Fruit fly (Drosophila melanogaster) whole organism, prepupa: ENCODE data around the gene trol.

ENCODE experiments used
- Blimp-1 ChIP-seq: fragments of 200-800 bp; sonication (Bioruptor generic); optimal IDR thresholded peaks from 3 replicates; lab custom pipeline; 2017; ENCODE audit warnings: missing biosample characterization, missing genetic modification characterization, mild to moderate bottlenecking, moderate library complexity, missing genetic modification reagents
- CG10631 ChIP-seq: fragments of 200-800 bp; sonication (Bioruptor generic); optimal IDR thresholded peaks from 2 replicates; lab custom pipeline; 2016; ENCODE audit warnings: missing biosample characterization, missing genetic modification characterization
- CG16779 ChIP-seq: fragments of 200-800 bp; sonication (Bioruptor generic); optimal IDR thresholded peaks from 3 replicates; lab custom pipeline; 2017; ENCODE audit warnings: missing biosample characterization, mild to moderate bottlenecking, missing genetic modification characterization
- CG3032 ChIP-seq: fragments of 200-800 bp; optimal IDR thresholded peaks from 2 replicates; lab custom pipeline; 2019; ENCODE audit warnings: missing biosample characterization, mild to moderate bottlenecking, missing genetic modification characterization, moderate library complexity
- CG32006 ChIP-seq: fragments of 200-800 bp; sonication (Bioruptor generic); optimal IDR thresholded peaks from 3 replicates; lab custom pipeline; 2017; ENCODE audit warnings: missing biosample characterization, mild to moderate bottlenecking, missing genetic modification characterization
- CG34406 ChIP-seq: fragments of 200-800 bp; sonication (Bioruptor generic); optimal IDR thresholded peaks from 3 replicates; lab custom pipeline; 2016; ENCODE audit warnings: missing biosample characterization, missing genetic modification characterization
- CG3919 ChIP-seq: fragments of 200-800 bp; sonication (Bioruptor generic); optimal IDR thresholded peaks from 3 replicates; lab custom pipeline; 2016; ENCODE audit warnings: missing biosample characterization, missing genetic modification characterization
- CG4318 ChIP-seq: fragments of 200-800 bp; sonication (Bioruptor generic); optimal IDR thresholded peaks from 3 replicates; lab custom pipeline; 2017; ENCODE audit warnings: missing biosample characterization, mild to moderate bottlenecking, missing genetic modification characterization
- CG6163 ChIP-seq: fragments of 200-800 bp; sonication (Bioruptor generic); IDR thresholded peaks from 3 replicates; pipeline ENCODE4 v1.3.6; 2022; ENCODE audit warnings: missing biosample characterization, missing genetic modification characterization
- CG6276 ChIP-seq: fragments of 200-800 bp; sonication (Bioruptor generic); optimal IDR thresholded peaks from 2 replicates; lab custom pipeline; 2017; ENCODE audit warnings: missing biosample characterization, mild to moderate bottlenecking, missing genetic modification characterization
- CG6792 ChIP-seq: fragments of 200-800 bp; sonication (Bioruptor generic); optimal IDR thresholded peaks from 3 replicates; lab custom pipeline; 2016; ENCODE audit warnings: missing biosample characterization, missing genetic modification characterization
- CG6808 ChIP-seq: fragments of 200-800 bp; sonication (Bioruptor generic); optimal IDR thresholded peaks from 3 replicates; lab custom pipeline; 2017; ENCODE audit warnings: missing biosample characterization, missing genetic modification characterization, mild to moderate bottlenecking, moderate library complexity, missing genetic modification reagents
- CG6854 ChIP-seq: fragments of 200-800 bp; sonication (Bioruptor generic); optimal IDR thresholded peaks from 2 replicates; lab custom pipeline; 2017; ENCODE audit warnings: missing biosample characterization, mild to moderate bottlenecking, missing genetic modification characterization
- CG7368 ChIP-seq: fragments of 200-800 bp; sonication (Bioruptor generic); optimal IDR thresholded peaks from 3 replicates; lab custom pipeline; 2016; ENCODE audit warnings: missing biosample characterization, missing genetic modification characterization
- CG8319 ChIP-seq: fragments of 200-800 bp; sonication (Bioruptor generic); optimal IDR thresholded peaks from 3 replicates; lab custom pipeline; 2016; ENCODE audit warnings: missing biosample characterization, missing genetic modification characterization
- CG9139 ChIP-seq: fragments of 200-800 bp; sonication (Bioruptor generic); optimal IDR thresholded peaks from 3 replicates; lab custom pipeline; 2017; ENCODE audit warnings: missing biosample characterization, mild to moderate bottlenecking, missing genetic modification characterization
- Eip75B ChIP-seq: fragments of 200-800 bp; sonication (Bioruptor generic); optimal IDR thresholded peaks from 3 replicates; lab custom pipeline; 2016; ENCODE audit warnings: missing biosample characterization, missing genetic modification characterization
- Eip78C ChIP-seq: fragments of 200-800 bp; sonication (Bioruptor generic); peaks from one replicate; lab custom pipeline; 2016; ENCODE audit warnings: missing biosample characterization, missing genetic modification characterization
- Eip93F ChIP-seq: fragments of 200-800 bp; sonication (Bioruptor generic); optimal IDR thresholded peaks from 2 replicates; lab custom pipeline; 2016; ENCODE audit warnings: missing biosample characterization, mild to moderate bottlenecking, missing genetic modification characterization
- Ets21C ChIP-seq: fragments of 200-800 bp; sonication (Bioruptor generic); optimal IDR thresholded peaks from 3 replicates; lab custom pipeline; 2016; ENCODE audit warnings: missing biosample characterization, missing genetic modification characterization
- Gug ChIP-seq: fragments of 200-800 bp; sonication (Bioruptor generic); IDR thresholded peaks from 2 replicates; pipeline ENCODE4 v1.3.6; 2022; ENCODE audit warnings: missing biosample characterization, missing genetic modification characterization
- Hr38 ChIP-seq: sonication (Bioruptor generic); optimal IDR thresholded peaks from 2 replicates; lab custom pipeline; 2016; ENCODE audit warnings: missing biosample characterization, missing genetic modification characterization
- Lpt ChIP-seq: fragments of 200-800 bp; sonication (Bioruptor generic); optimal IDR thresholded peaks from 3 replicates; lab custom pipeline; 2016; ENCODE audit warnings: missing biosample characterization, missing genetic modification characterization
- Met ChIP-seq: fragments of 200-800 bp; sonication (Bioruptor generic); optimal IDR thresholded peaks from 3 replicates; lab custom pipeline; 2016; ENCODE audit warnings: missing biosample characterization, missing genetic modification characterization
- OdsH ChIP-seq: fragments of 200-800 bp; sonication (Bioruptor generic); optimal IDR thresholded peaks from 3 replicates; lab custom pipeline; 2016; ENCODE audit warnings: missing biosample characterization, missing genetic modification characterization
- Smox ChIP-seq: fragments of 200-800 bp; sonication (Bioruptor generic); optimal IDR thresholded peaks from 3 replicates; lab custom pipeline; 2016; ENCODE audit warnings: missing biosample characterization, missing genetic modification characterization
- Sox102F ChIP-seq: fragments of 200-800 bp; sonication (Bioruptor generic); optimal IDR thresholded peaks from 2 replicates; lab custom pipeline; 2016; ENCODE audit warnings: missing biosample characterization, mild to moderate bottlenecking, missing genetic modification characterization
- Sox14 ChIP-seq: fragments of 200-800 bp; sonication (Bioruptor generic); optimal IDR thresholded peaks from 3 replicates; lab custom pipeline; 2016; ENCODE audit warnings: missing biosample characterization, missing genetic modification characterization
- Sox15 ChIP-seq: fragments of 200-800 bp; sonication (Bioruptor generic); optimal IDR thresholded peaks from 3 replicates; lab custom pipeline; 2016; ENCODE audit warnings: missing biosample characterization, missing genetic modification characterization
- achi ChIP-seq: fragments of 200-800 bp; sonication (Bioruptor generic); optimal IDR thresholded peaks from 3 replicates; lab custom pipeline; 2016; ENCODE audit warnings: missing biosample characterization, missing genetic modification characterization
- acj6 ChIP-seq: fragments of 200-800 bp; sonication (Bioruptor generic); optimal IDR thresholded peaks from 3 replicates; lab custom pipeline; 2016; ENCODE audit warnings: missing biosample characterization, missing genetic modification characterization
- dsx ChIP-seq: fragments of 200-800 bp; optimal IDR thresholded peaks from 3 replicates; lab custom pipeline; 2019; ENCODE audit warnings: missing biosample characterization, mild to moderate bottlenecking, missing genetic modification characterization, moderate library complexity; ENCODE audit not compliant: poor library complexity, severe bottlenecking
- esn ChIP-seq: fragments of 200-800 bp; sonication (Bioruptor generic); optimal IDR thresholded peaks from 2 replicates; lab custom pipeline; 2016; ENCODE audit warnings: missing biosample characterization, mild to moderate bottlenecking, missing genetic modification characterization, moderate library complexity
- fd59A ChIP-seq: fragments of 200-800 bp; sonication (Bioruptor generic); optimal IDR thresholded peaks from 2 replicates; lab custom pipeline; 2017; ENCODE audit warnings: missing biosample characterization, mild to moderate bottlenecking, missing genetic modification characterization, missing genetic modification reagents
- fd85E ChIP-seq: fragments of 200-800 bp; sonication (Bioruptor generic); optimal IDR thresholded peaks from 3 replicates; lab custom pipeline; 2016; ENCODE audit warnings: missing biosample characterization, missing genetic modification characterization
- fkh ChIP-seq: fragments of 200-800 bp; sonication (Bioruptor generic); optimal IDR thresholded peaks from 3 replicates; lab custom pipeline; 2017; ENCODE audit warnings: missing biosample characterization, mild to moderate bottlenecking, missing genetic modification characterization, moderate library complexity
- lz ChIP-seq: fragments of 200-800 bp; sonication (Bioruptor generic); optimal IDR thresholded peaks from 3 replicates; lab custom pipeline; 2016; ENCODE audit warnings: missing biosample characterization, missing genetic modification characterization
- net ChIP-seq: fragments of 200-800 bp; sonication (Bioruptor generic); optimal IDR thresholded peaks from 3 replicates; lab custom pipeline; 2016; ENCODE audit warnings: missing biosample characterization, missing genetic modification characterization
- salr ChIP-seq, 2 experiments: fragments of 200-800 bp; sonication (Bioruptor generic); optimal IDR thresholded peaks; 3 replicates each; lab custom pipeline; 2016 to 2018; ENCODE audit warnings: missing biosample characterization in 2 of 2, missing genetic modification characterization in 2 of 2, mild to moderate bottlenecking in 1 of 2
- ss ChIP-seq, 2 experiments: fragments of 200-800 bp; sonication (Bioruptor generic); optimal IDR thresholded peaks; 2 replicates in 1 of 2; 3 replicates in 1 of 2; lab custom pipeline; 2017 to 2018; ENCODE audit warnings: mild to moderate bottlenecking in 2 of 2, missing biosample characterization in 2 of 2, missing genetic modification characterization in 2 of 2, moderate library complexity in 1 of 2
- svp ChIP-seq: fragments of 200-800 bp; sonication (Bioruptor generic); peaks from one replicate; lab custom pipeline; 2016; ENCODE audit warnings: missing biosample characterization, missing genetic modification characterization
- topi ChIP-seq: fragments of 200-800 bp; sonication (Bioruptor generic); optimal IDR thresholded peaks from 3 replicates; lab custom pipeline; 2016; ENCODE audit warnings: missing biosample characterization, missing genetic modification characterization
- vri ChIP-seq: fragments of 200-800 bp; sonication (Bioruptor generic); optimal IDR thresholded peaks from 3 replicates; lab custom pipeline; 2016; ENCODE audit warnings: missing biosample characterization, mild to moderate bottlenecking, missing genetic modification characterization

trol gene

DNA sequence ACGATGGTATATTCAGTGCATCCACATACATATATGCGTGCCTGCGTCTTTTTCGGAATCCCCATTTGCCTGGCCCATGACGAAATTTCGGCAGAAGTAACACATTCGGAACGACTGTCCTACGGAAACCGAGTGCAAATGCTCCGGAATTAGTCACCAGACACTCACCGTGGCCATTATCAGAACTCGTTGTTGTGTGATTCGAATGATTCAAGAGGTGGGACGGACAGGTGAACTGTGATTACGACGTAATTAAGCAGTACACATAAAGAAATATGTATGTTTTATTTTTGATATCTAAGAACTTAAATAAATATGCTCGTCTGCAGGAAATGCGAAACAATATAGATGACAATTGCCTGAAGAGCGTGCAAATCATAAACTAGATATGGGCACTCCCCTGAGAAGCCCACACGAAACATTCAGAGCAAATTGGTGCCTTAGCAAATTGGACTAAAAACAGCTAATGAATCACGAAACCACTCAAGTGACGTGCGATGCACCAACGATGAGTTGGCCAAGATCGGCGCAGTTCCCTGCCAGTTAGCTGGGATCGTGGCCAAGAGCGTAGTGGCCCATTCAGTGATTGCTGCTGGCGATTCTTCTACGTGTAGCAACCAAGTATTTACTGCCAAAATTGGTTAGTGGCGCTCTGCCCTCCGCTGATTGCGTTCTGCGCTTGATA, 46.2 kb upstream of the trol start:
- TF ChIP-seq achi (no peak), topi (GFP tag; lab: Kevin White, UChicago) (peak; percentile 8), lz (GFP tag; lab: Kevin White, UChicago) (no peak), CG6854 (GFP tag; lab: Kevin White, UChicago) (no peak), CG6276 (GFP tag; lab: Kevin White, UChicago) (no peak), Eip78C (GFP tag; lab: Kevin White, UChicago) (peak; percentile 64), CG9139 (GFP tag; lab: Kevin White, UChicago) (no peak), dsx (GFP tag; lab: Kevin White, UChicago) (no peak), Lpt (GFP tag; lab: Kevin White, UChicago) (no peak), CG32006 (GFP tag; lab: Kevin White, UChicago) (no peak), net (GFP tag; lab: Kevin White, UChicago) (no peak), salr (GFP tag; optimal IDR thresholded peaks at IDR 0.05; lab: Kevin White, UChicago) (no peak), fd59A (GFP tag; lab: Kevin White, UChicago) (no peak), CG34406 (GFP tag; lab: Kevin White, UChicago) (no peak), Gug (GFP tag; lab: Robert Waterston, UW) (no peak), CG6163 (no peak), vri (GFP tag; lab: Kevin White, UChicago) (peak; percentile 67), esn (GFP tag; lab: Kevin White, UChicago) (peak; percentile 1), CG3032 (tag; lab: Kevin White, UChicago) (no peak), Blimp-1 (GFP tag; lab: Kevin White, UChicago) (no peak), CG6792 (GFP tag; lab: Kevin White, UChicago) (no peak), Sox102F (no peak), Sox14 (GFP tag; lab: Kevin White, UChicago) (no peak), Met (GFP tag; lab: Kevin White, UChicago) (peak; percentile 13), CG7368 (GFP tag; lab: Kevin White, UChicago) (no peak), Smox (peak; percentile 13), Ets21C (no peak), CG6808 (GFP tag; lab: Kevin White, UChicago) (no peak), CG3919 (GFP tag; lab: Kevin White, UChicago) (no peak), acj6 (GFP tag; lab: Kevin White, UChicago) (no peak), svp (peak; percentile 72), fkh (GFP tag; lab: Kevin White, UChicago) (peak; percentile 3), CG4318 (GFP tag; lab: Kevin White, UChicago) (no peak), fd85E (GFP tag; lab: Kevin White, UChicago) (no peak), Hr38 (GFP tag; lab: Kevin White, UChicago) (no peak), Sox15 (GFP tag; lab: Kevin White, UChicago) (no peak), OdsH (no peak), CG10631 (no peak), CG8319 (no peak), CG16779 (no peak), ss (GFP tag; optimal IDR thresholded peaks at IDR 0.05; lab: Kevin White, UChicago) (no peak), Eip93F (no peak), Eip75B (GFP tag; lab: Kevin White, UChicago) (no peak)
